Worm (Caenorhabditis elegans) whole organism, midembryonic: Measurements from ENCODE around the gene ZK418.2.

Experiments used
- T22C8.4 ChIP-seq: fragments of 200-800 bp; sonication (Bioruptor generic); IDR thresholded peaks from 2 replicates; pipeline ENCODE4 v1.3.6; 2022; ENCODE audit warnings: missing genetic modification characterization, missing compliant biosample characterization
- cog-1 ChIP-seq: sonication (generic microtip); optimal IDR thresholded peaks from 2 replicates; lab custom pipeline; 2016; ENCODE audit warnings: missing genetic modification characterization, missing compliant biosample characterization
- flt-1 ChIP-seq: fragments of 200-800 bp; sonication (Bioruptor generic); IDR thresholded peaks from 2 replicates; pipeline ENCODE4 v1.3.6; 2022; ENCODE audit warnings: missing genetic modification characterization, missing compliant biosample characterization
- klf-2 ChIP-seq: fragments of 200-800 bp; sonication (Bioruptor generic); conservative IDR thresholded peaks from 2 replicates; pipeline ENCODE4 v1.3.6; 2022; ENCODE audit warnings: missing genetic modification reagents, missing genetic modification characterization, missing compliant biosample characterization
- med-1 ChIP-seq: sonication (generic microtip); optimal IDR thresholded peaks from 2 replicates; lab custom pipeline; 2017; ENCODE audit warnings: missing genetic modification characterization, mild to moderate bottlenecking, missing compliant biosample characterization, antibody characterized with exemption, missing genetic modification reagents; ENCODE audit not compliant: insufficient read depth
- ref-1 ChIP-seq: fragments of 200-800 bp; sonication (Bioruptor generic); conservative IDR thresholded peaks from 2 replicates; pipeline ENCODE4 v1.3.6; 2022; ENCODE audit warnings: missing genetic modification reagents, missing genetic modification characterization, missing compliant biosample characterization
- tab-1 ChIP-seq: fragments of 200-800 bp; sonication (Bioruptor generic); IDR thresholded peaks from 2 replicates; pipeline ENCODE4 v1.3.6; 2022; ENCODE audit warnings: missing genetic modification characterization, missing compliant biosample characterization
- ztf-23 ChIP-seq: fragments of 200-800 bp; sonication (Bioruptor generic); IDR thresholded peaks from 2 replicates; pipeline ENCODE4 v1.3.6; 2022; ENCODE audit warnings: missing genetic modification reagents, missing genetic modification characterization, missing compliant biosample characterization

DNA sequence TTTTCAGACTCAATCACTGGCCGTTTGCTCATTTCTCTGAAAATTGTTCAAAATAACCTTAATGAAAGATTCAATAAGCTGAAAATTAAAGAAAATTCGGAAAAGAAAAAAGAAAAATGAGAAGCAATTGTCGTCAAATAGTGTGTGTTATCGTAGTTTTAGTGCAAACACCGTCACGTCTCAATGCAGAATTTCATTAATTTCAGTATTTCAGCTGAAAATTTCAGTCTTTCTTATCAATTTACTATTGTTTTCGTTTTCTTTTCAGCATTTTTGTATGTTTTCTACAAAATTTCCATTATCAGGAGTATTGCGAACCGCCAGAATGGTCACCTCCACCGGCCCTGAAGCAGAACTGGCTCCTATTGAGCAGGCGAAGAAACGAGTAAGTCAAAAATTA lies 31.7 kb downstream of the ZK418.2 start, which contains the start of the genes B0280.9 and rpia-1:
- no peak for TF ChIP-seq flt-1
- no peak for TF ChIP-seq T22C8.4 (GFP tag; lab: Robert Waterston, UW)
- no peak for TF ChIP-seq ref-1 (GFP tag; lab: Robert Waterston, UW)
- no peak for TF ChIP-seq ztf-23 (GFP tag; lab: Robert Waterston, UW)
- no peak for TF ChIP-seq tab-1
- no peak for TF ChIP-seq cog-1 (tag; lab: Kevin White, UChicago)
- no peak for TF ChIP-seq klf-2 (GFP tag; lab: Robert Waterston, UW)
- no peak for TF ChIP-seq med-1
